Fruit fly (Drosophila melanogaster) whole organism, prepupa: Measurements from ENCODE around the gene CG34276.

Source experiments
- CG10631 ChIP-seq: fragments of 200-800 bp; sonication (Bioruptor generic); optimal IDR thresholded peaks from 2 replicates; lab custom pipeline; 2016; ENCODE audit warnings: missing biosample characterization, missing genetic modification characterization
- CG10669 ChIP-seq: fragments of 200-800 bp; sonication (Bioruptor generic); optimal IDR thresholded peaks from 3 replicates; lab custom pipeline; 2018; ENCODE audit warnings: missing biosample characterization, mild to moderate bottlenecking, missing genetic modification characterization, moderate library complexity
- CG11294 ChIP-seq: fragments of 200-800 bp; sonication (Bioruptor generic); IDR thresholded peaks from 2 replicates; pipeline ENCODE4 v1.3.6; 2022; ENCODE audit warnings: missing biosample characterization, missing genetic modification characterization
- CG11762 ChIP-seq: fragments of 200-800 bp; sonication (Bioruptor generic); optimal IDR thresholded peaks from 3 replicates; lab custom pipeline; 2016; ENCODE audit warnings: missing biosample characterization, missing genetic modification characterization; ENCODE audit not compliant: insufficient read depth
- CG11902 ChIP-seq: fragments of 200-800 bp; sonication (Bioruptor generic); optimal IDR thresholded peaks from 3 replicates; lab custom pipeline; 2016; ENCODE audit warnings: missing biosample characterization, missing genetic modification characterization
- CG15336 ChIP-seq: fragments of 200-800 bp; sonication (Bioruptor generic); IDR thresholded peaks from 2 replicates; pipeline ENCODE4 v1.3.6; 2022; ENCODE audit warnings: missing biosample characterization, missing genetic modification characterization
- CG3032 ChIP-seq: fragments of 200-800 bp; optimal IDR thresholded peaks from 2 replicates; lab custom pipeline; 2019; ENCODE audit warnings: missing biosample characterization, mild to moderate bottlenecking, missing genetic modification characterization, moderate library complexity
- CG31627 ChIP-seq: fragments of 200-800 bp; sonication (Bioruptor generic); optimal IDR thresholded peaks from 3 replicates; lab custom pipeline; 2016; ENCODE audit warnings: missing biosample characterization, missing genetic modification characterization
- CG32006 ChIP-seq: fragments of 200-800 bp; sonication (Bioruptor generic); optimal IDR thresholded peaks from 3 replicates; lab custom pipeline; 2017; ENCODE audit warnings: missing biosample characterization, mild to moderate bottlenecking, missing genetic modification characterization
- CG3919 ChIP-seq: fragments of 200-800 bp; sonication (Bioruptor generic); optimal IDR thresholded peaks from 3 replicates; lab custom pipeline; 2016; ENCODE audit warnings: missing biosample characterization, missing genetic modification characterization
- CG4318 ChIP-seq: fragments of 200-800 bp; sonication (Bioruptor generic); optimal IDR thresholded peaks from 3 replicates; lab custom pipeline; 2017; ENCODE audit warnings: missing biosample characterization, mild to moderate bottlenecking, missing genetic modification characterization
- CG6163 ChIP-seq: fragments of 200-800 bp; sonication (Bioruptor generic); IDR thresholded peaks from 3 replicates; pipeline ENCODE4 v1.3.6; 2022; ENCODE audit warnings: missing biosample characterization, missing genetic modification characterization
- CG6276 ChIP-seq: fragments of 200-800 bp; sonication (Bioruptor generic); optimal IDR thresholded peaks from 2 replicates; lab custom pipeline; 2017; ENCODE audit warnings: missing biosample characterization, mild to moderate bottlenecking, missing genetic modification characterization
- CG6792 ChIP-seq: fragments of 200-800 bp; sonication (Bioruptor generic); optimal IDR thresholded peaks from 3 replicates; lab custom pipeline; 2016; ENCODE audit warnings: missing biosample characterization, missing genetic modification characterization
- CG6854 ChIP-seq: fragments of 200-800 bp; sonication (Bioruptor generic); optimal IDR thresholded peaks from 2 replicates; lab custom pipeline; 2017; ENCODE audit warnings: missing biosample characterization, mild to moderate bottlenecking, missing genetic modification characterization
- CG7368 ChIP-seq: fragments of 200-800 bp; sonication (Bioruptor generic); optimal IDR thresholded peaks from 3 replicates; lab custom pipeline; 2016; ENCODE audit warnings: missing biosample characterization, missing genetic modification characterization
- CG8119 ChIP-seq: fragments of 200-800 bp; sonication (Bioruptor generic); IDR thresholded peaks from 3 replicates; pipeline ENCODE4 v1.3.6; 2022; ENCODE audit warnings: missing biosample characterization, missing genetic modification characterization
- CG8319 ChIP-seq: fragments of 200-800 bp; sonication (Bioruptor generic); optimal IDR thresholded peaks from 3 replicates; lab custom pipeline; 2016; ENCODE audit warnings: missing biosample characterization, missing genetic modification characterization
- CG9139 ChIP-seq: fragments of 200-800 bp; sonication (Bioruptor generic); optimal IDR thresholded peaks from 3 replicates; lab custom pipeline; 2017; ENCODE audit warnings: missing biosample characterization, mild to moderate bottlenecking, missing genetic modification characterization
- Eip75B ChIP-seq: fragments of 200-800 bp; sonication (Bioruptor generic); optimal IDR thresholded peaks from 3 replicates; lab custom pipeline; 2016; ENCODE audit warnings: missing biosample characterization, missing genetic modification characterization
- Eip78C ChIP-seq: fragments of 200-800 bp; sonication (Bioruptor generic); peaks from one replicate; lab custom pipeline; 2016; ENCODE audit warnings: missing biosample characterization, missing genetic modification characterization
- Ets96B ChIP-seq: fragments of 200-800 bp; optimal IDR thresholded peaks from 2 replicates; lab custom pipeline; 2019; ENCODE audit warnings: missing biosample characterization, mild to moderate bottlenecking, missing genetic modification characterization, moderate library complexity
- Gug ChIP-seq: fragments of 200-800 bp; sonication (Bioruptor generic); IDR thresholded peaks from 2 replicates; pipeline ENCODE4 v1.3.6; 2022; ENCODE audit warnings: missing biosample characterization, missing genetic modification characterization
- Hr38 ChIP-seq: sonication (Bioruptor generic); optimal IDR thresholded peaks from 2 replicates; lab custom pipeline; 2016; ENCODE audit warnings: missing biosample characterization, missing genetic modification characterization
- Hr39 ChIP-seq: fragments of 200-800 bp; sonication (Bioruptor generic); optimal IDR thresholded peaks from 2 replicates; lab custom pipeline; 2016; ENCODE audit warnings: missing biosample characterization, missing genetic modification characterization
- Lpt ChIP-seq: fragments of 200-800 bp; sonication (Bioruptor generic); optimal IDR thresholded peaks from 3 replicates; lab custom pipeline; 2016; ENCODE audit warnings: missing biosample characterization, missing genetic modification characterization
- Met ChIP-seq: fragments of 200-800 bp; sonication (Bioruptor generic); optimal IDR thresholded peaks from 3 replicates; lab custom pipeline; 2016; ENCODE audit warnings: missing biosample characterization, missing genetic modification characterization
- OdsH ChIP-seq: fragments of 200-800 bp; sonication (Bioruptor generic); optimal IDR thresholded peaks from 3 replicates; lab custom pipeline; 2016; ENCODE audit warnings: missing biosample characterization, missing genetic modification characterization
- Sox14 ChIP-seq: fragments of 200-800 bp; sonication (Bioruptor generic); optimal IDR thresholded peaks from 3 replicates; lab custom pipeline; 2016; ENCODE audit warnings: missing biosample characterization, missing genetic modification characterization
- Sox15 ChIP-seq: fragments of 200-800 bp; sonication (Bioruptor generic); optimal IDR thresholded peaks from 3 replicates; lab custom pipeline; 2016; ENCODE audit warnings: missing biosample characterization, missing genetic modification characterization
- acj6 ChIP-seq: fragments of 200-800 bp; sonication (Bioruptor generic); optimal IDR thresholded peaks from 3 replicates; lab custom pipeline; 2016; ENCODE audit warnings: missing biosample characterization, missing genetic modification characterization
- cyc ChIP-seq: fragments of 200-800 bp; sonication (Bioruptor generic); optimal IDR thresholded peaks from 3 replicates; lab custom pipeline; 2016; ENCODE audit warnings: missing biosample characterization, missing genetic modification characterization
- dac ChIP-seq: fragments of 200-800 bp; sonication (Bioruptor generic); optimal IDR thresholded peaks from 2 replicates; lab custom pipeline; 2017; ENCODE audit warnings: missing biosample characterization, mild to moderate bottlenecking, missing genetic modification characterization
- dsx ChIP-seq: fragments of 200-800 bp; optimal IDR thresholded peaks from 3 replicates; lab custom pipeline; 2019; ENCODE audit warnings: missing biosample characterization, mild to moderate bottlenecking, missing genetic modification characterization, moderate library complexity; ENCODE audit not compliant: poor library complexity, severe bottlenecking
- fd85E ChIP-seq: fragments of 200-800 bp; sonication (Bioruptor generic); optimal IDR thresholded peaks from 3 replicates; lab custom pipeline; 2016; ENCODE audit warnings: missing biosample characterization, missing genetic modification characterization
- fkh ChIP-seq: fragments of 200-800 bp; sonication (Bioruptor generic); optimal IDR thresholded peaks from 3 replicates; lab custom pipeline; 2017; ENCODE audit warnings: missing biosample characterization, mild to moderate bottlenecking, missing genetic modification characterization, moderate library complexity
- lz ChIP-seq: fragments of 200-800 bp; sonication (Bioruptor generic); optimal IDR thresholded peaks from 3 replicates; lab custom pipeline; 2016; ENCODE audit warnings: missing biosample characterization, missing genetic modification characterization
- net ChIP-seq: fragments of 200-800 bp; sonication (Bioruptor generic); optimal IDR thresholded peaks from 3 replicates; lab custom pipeline; 2016; ENCODE audit warnings: missing biosample characterization, missing genetic modification characterization
- pdm3 ChIP-seq: fragments of 200-800 bp; sonication (Bioruptor generic); optimal IDR thresholded peaks from 3 replicates; lab custom pipeline; 2016; ENCODE audit warnings: missing biosample characterization, missing genetic modification characterization
- salr ChIP-seq, 2 experiments: fragments of 200-800 bp; sonication (Bioruptor generic); optimal IDR thresholded peaks; 3 replicates each; lab custom pipeline; 2016 to 2018; ENCODE audit warnings: missing biosample characterization in 2 of 2, missing genetic modification characterization in 2 of 2, mild to moderate bottlenecking in 1 of 2
- ss ChIP-seq, 2 experiments: fragments of 200-800 bp; sonication (Bioruptor generic); optimal IDR thresholded peaks; 2 replicates in 1 of 2; 3 replicates in 1 of 2; lab custom pipeline; 2017 to 2018; ENCODE audit warnings: mild to moderate bottlenecking in 2 of 2, missing biosample characterization in 2 of 2, missing genetic modification characterization in 2 of 2, moderate library complexity in 1 of 2
- svp ChIP-seq: fragments of 200-800 bp; sonication (Bioruptor generic); peaks from one replicate; lab custom pipeline; 2016; ENCODE audit warnings: missing biosample characterization, missing genetic modification characterization
- topi ChIP-seq: fragments of 200-800 bp; sonication (Bioruptor generic); optimal IDR thresholded peaks from 3 replicates; lab custom pipeline; 2016; ENCODE audit warnings: missing biosample characterization, missing genetic modification characterization
- vri ChIP-seq: fragments of 200-800 bp; sonication (Bioruptor generic); optimal IDR thresholded peaks from 3 replicates; lab custom pipeline; 2016; ENCODE audit warnings: missing biosample characterization, mild to moderate bottlenecking, missing genetic modification characterization

The CG34276 gene

dm6 chr3R:15922622-15923574 is 2.5 kb upstream of the CG34276 start (continued):
- TF ChIP-seq Lpt (GFP tag; lab: Kevin White, UChicago) (peak; percentile 0), fd85E (GFP tag; lab: Kevin White, UChicago) (no peak), CG6276 (GFP tag; lab: Kevin White, UChicago) (peak; percentile 62), Sox15 (GFP tag; lab: Kevin White, UChicago) (no peak), CG11902 (no peak), CG11294 (GFP tag; lab: Robert Waterston, UW) (no peak), CG7368 (no peak), Met (GFP tag; lab: Kevin White, UChicago) (no peak), vri (GFP tag; lab: Kevin White, UChicago) (no peak), salr (GFP tag; optimal IDR thresholded peaks at IDR 0.05; lab: Kevin White, UChicago) (peak in 1 of 2 experiments; percentile 60), CG3919 (GFP tag; lab: Kevin White, UChicago) (no peak), cyc (GFP tag; lab: Kevin White, UChicago) (no peak), svp (GFP tag; lab: Kevin White, UChicago) (peak; percentile 47), CG10631 (GFP tag; lab: Kevin White, UChicago) (no peak), CG8119 (GFP tag; lab: Robert Waterston, UW) (peak; percentile 62; the same call in 2 of the 3 replicates), Eip78C (GFP tag; lab: Kevin White, UChicago) (peak; percentile 70), CG6792 (GFP tag; lab: Kevin White, UChicago) (no peak), topi (GFP tag; lab: Kevin White, UChicago) (no peak), CG31627 (GFP tag; lab: Kevin White, UChicago) (no peak)

- TF ChIP-seq fkh (peak; percentile 44), Ets96B (tag; lab: Kevin White, UChicago) (no peak)
Observed at dm6 chr3R:15925939-15926338, 510 bp downstream of the CG34276 start.

- TF ChIP-seq Gug (peak; percentile 50; the same call in 1 of the 2 replicates), CG6163 (GFP tag; lab: Robert Waterston, UW) (peak; percentile 58; the same call in 1 of the 3 replicates), net (GFP tag; lab: Kevin White, UChicago) (no peak), CG15336 (GFP tag; lab: Robert Waterston, UW) (peak; percentile 85), fd85E (GFP tag; lab: Kevin White, UChicago) (no peak), Sox15 (GFP tag; lab: Kevin White, UChicago) (no peak), CG8319 (GFP tag; lab: Kevin White, UChicago) (no peak), Hr39 (GFP tag; lab: Kevin White, UChicago) (no peak), Met (GFP tag; lab: Kevin White, UChicago) (no peak), Eip78C (GFP tag; lab: Kevin White, UChicago) (peak; percentile 84), CG8119 (GFP tag; lab: Robert Waterston, UW) (peak; percentile 89), cyc (GFP tag; lab: Kevin White, UChicago) (no peak), salr (GFP tag; optimal IDR thresholded peaks at IDR 0.05; lab: Kevin White, UChicago) (peak in 1 of 2 experiments; percentile 61), CG6854 (GFP tag; lab: Kevin White, UChicago) (no peak), dac (peak; percentile 64), CG11294 (GFP tag; lab: Robert Waterston, UW) (peak; percentile 39; the same call in 1 of the 2 replicates), CG10669 (GFP tag; lab: Kevin White, UChicago) (no peak), CG6792 (GFP tag; lab: Kevin White, UChicago) (no peak), Ets96B (tag; lab: Kevin White, UChicago) (no peak), lz (GFP tag; lab: Kevin White, UChicago) (no peak), pdm3 (peak; percentile 51), CG3919 (GFP tag; lab: Kevin White, UChicago) (peak; percentile 31), Hr38 (GFP tag; lab: Kevin White, UChicago) (no peak), fkh (no peak), ss (GFP tag; optimal IDR thresholded peaks at IDR 0.05; lab: Kevin White, UChicago) (no peak), CG6276 (GFP tag; lab: Kevin White, UChicago) (peak; percentile 85), CG4318 (GFP tag; lab: Kevin White, UChicago) (no peak), Sox14 (GFP tag; lab: Kevin White, UChicago) (no peak), CG32006 (peak; percentile 88), CG9139 (GFP tag; lab: Kevin White, UChicago) (no peak), dsx (GFP tag; lab: Kevin White, UChicago) (no peak), OdsH (GFP tag; lab: Kevin White, UChicago) (peak; percentile 51), CG3032 (no peak), CG7368 (no peak), CG11762 (GFP tag; lab: Kevin White, UChicago) (no peak), acj6 (peak; percentile 42), svp (GFP tag; lab: Kevin White, UChicago) (no peak), Eip75B (no peak)
Observed at dm6 chr3R:15927172-15927571, 1.7 kb downstream of the CG34276 start.
